Fruit fly (Drosophila melanogaster) whole organism, wandering third instar larva: ENCODE results near the gene mmd.
A peak's percentile ranks its signal among the peaks of the same experiment; 100 is the strongest.

ENCODE experiments used
- Abd-B ChIP-seq: fragments of >200 bp; optimal IDR thresholded peaks from 2 replicates; lab custom pipeline; 2017; ENCODE audit warnings: missing biosample characterization, missing genetic modification characterization
- CrebA ChIP-seq: fragments of 200-800 bp; sonication (Bioruptor generic); optimal IDR thresholded peaks from 2 replicates; lab custom pipeline; 2016; ENCODE audit warnings: missing biosample characterization, mild to moderate bottlenecking, missing genetic modification characterization, borderline replicate concordance
- GATAd ChIP-seq: sonication (Bioruptor generic); optimal IDR thresholded peaks from 2 replicates; lab custom pipeline; 2016; ENCODE audit warnings: missing biosample characterization, missing genetic modification characterization
- HLH106 ChIP-seq: fragments of 200-800 bp; optimal IDR thresholded peaks from 3 replicates; lab custom pipeline; 2019; ENCODE audit warnings: missing biosample characterization, mild to moderate bottlenecking, missing genetic modification characterization, moderate library complexity
- Hnf4 ChIP-seq: fragments of 200-800 bp; sonication (Bioruptor generic); optimal IDR thresholded peaks from 2 replicates; lab custom pipeline; 2016; ENCODE audit warnings: missing biosample characterization, mild to moderate bottlenecking, missing genetic modification characterization
- Hr78 ChIP-seq: fragments of >200 bp; optimal IDR thresholded peaks from 2 replicates; lab custom pipeline; 2017; ENCODE audit warnings: missing biosample characterization, missing genetic modification characterization
- Hr83 ChIP-seq: fragments of 200-300 bp; sonication (Bioruptor generic); optimal IDR thresholded peaks from 2 replicates; lab custom pipeline; 2016; ENCODE audit warnings: missing biosample characterization, mild to moderate bottlenecking, missing genetic modification characterization, moderate library complexity; ENCODE audit not compliant: poor library complexity, severe bottlenecking
- Jra ChIP-seq: sonication (Bioruptor generic); optimal IDR thresholded peaks from 2 replicates; lab custom pipeline; 2016; ENCODE audit warnings: missing biosample characterization, missing genetic modification characterization
- Mio ChIP-seq: sonication (Bioruptor generic); optimal IDR thresholded peaks from 2 replicates; lab custom pipeline; 2016; ENCODE audit warnings: missing biosample characterization, missing genetic modification characterization
- Myc ChIP-seq: fragments of >200 bp; optimal IDR thresholded peaks from 2 replicates; lab custom pipeline; 2017
- N ChIP-seq: fragments of >200 bp; optimal IDR thresholded peaks from 2 replicates; lab custom pipeline; 2018; ENCODE audit warnings: missing biosample characterization, missing external identifiers, missing genetic modification characterization
- OdsH ChIP-seq: fragments of 200-800 bp; sonication (Bioruptor generic); optimal IDR thresholded peaks from 2 replicates; lab custom pipeline; 2016; ENCODE audit warnings: missing biosample characterization, mild to moderate bottlenecking, missing genetic modification characterization
- Rel ChIP-seq, 2 experiments: fragments of 200-800 bp; sonication (Bioruptor generic) in 1 of 2; optimal IDR thresholded peaks; 2 replicates in 1 of 2; 3 replicates in 1 of 2; lab custom pipeline; 2016 to 2019; ENCODE audit warnings: mild to moderate bottlenecking in 2 of 2, missing biosample characterization in 2 of 2, missing genetic modification characterization in 2 of 2, moderate library complexity in 1 of 2
- Sp1 ChIP-seq: fragments of 200-800 bp; sonication (Bioruptor generic); optimal IDR thresholded peaks from 3 replicates; lab custom pipeline; 2019; ENCODE audit warnings: missing biosample characterization, mild to moderate bottlenecking, missing genetic modification characterization, moderate library complexity
- br ChIP-seq: fragments of 200-800 bp; sonication (Bioruptor generic); optimal IDR thresholded peaks from 2 replicates; lab custom pipeline; 2016; ENCODE audit warnings: missing biosample characterization, missing genetic modification characterization
- brk ChIP-seq: fragments of 200-800 bp; sonication (Bioruptor generic); optimal IDR thresholded peaks from 2 replicates; lab custom pipeline; 2016; ENCODE audit warnings: missing biosample characterization, mild to moderate bottlenecking, missing genetic modification characterization
- dmrt93B ChIP-seq: fragments of 200-800 bp; sonication (Bioruptor generic); optimal IDR thresholded peaks from 2 replicates; lab custom pipeline; 2018; ENCODE audit warnings: missing biosample characterization, mild to moderate bottlenecking, missing genetic modification characterization
- dsf ChIP-seq: sonication (Bioruptor generic); optimal IDR thresholded peaks from 2 replicates; lab custom pipeline; 2016; ENCODE audit warnings: missing biosample characterization, missing genetic modification characterization, borderline replicate concordance
- ey ChIP-seq: fragments of 200-800 bp; sonication (Bioruptor generic); optimal IDR thresholded peaks from 2 replicates; lab custom pipeline; 2016; ENCODE audit warnings: missing biosample characterization, missing genetic modification characterization
- foxo ChIP-seq, 2 experiments: fragments of 200-800 bp; sonication (Bioruptor generic); optimal IDR thresholded peaks; 2 replicates in 1 of 2; 3 replicates in 1 of 2; lab custom pipeline; 2016 to 2017; ENCODE audit warnings: missing biosample characterization in 2 of 2, missing genetic modification characterization in 2 of 2
- fru ChIP-seq: fragments of 200-800 bp; sonication (Bioruptor generic); optimal IDR thresholded peaks from 3 replicates; lab custom pipeline; 2016; ENCODE audit warnings: missing biosample characterization, mild to moderate bottlenecking, missing genetic modification characterization
- h ChIP-seq: fragments of 200-800 bp; sonication (Bioruptor generic); optimal IDR thresholded peaks from 3 replicates; lab custom pipeline; 2016; ENCODE audit warnings: missing biosample characterization, mild to moderate bottlenecking, missing genetic modification characterization
- jim ChIP-seq: fragments of 175-275, 200-325 bp; sonication (Bioruptor generic); optimal IDR thresholded peaks from 2 replicates; lab custom pipeline; 2016; ENCODE audit warnings: missing biosample characterization, mild to moderate bottlenecking, missing genetic modification characterization
- lola ChIP-seq: fragments of >200 bp; optimal IDR thresholded peaks from 2 replicates; lab custom pipeline; 2017; ENCODE audit warnings: missing biosample characterization, missing genetic modification characterization
- psq ChIP-seq: fragments of 200-800 bp; sonication (Bioruptor generic); optimal IDR thresholded peaks from 3 replicates; lab custom pipeline; 2017; ENCODE audit warnings: missing biosample characterization, mild to moderate bottlenecking, missing genetic modification characterization, moderate library complexity
- sv ChIP-seq: fragments of 200-800 bp; sonication (Bioruptor generic); optimal IDR thresholded peaks from 3 replicates; lab custom pipeline; 2016; ENCODE audit warnings: missing biosample characterization, missing genetic modification characterization
- usp ChIP-seq: fragments of >200 bp; optimal IDR thresholded peaks from 2 replicates; lab custom pipeline; 2017; ENCODE audit warnings: missing biosample characterization, missing genetic modification characterization
- woc ChIP-seq: sonication (Bioruptor generic); optimal IDR thresholded peaks from 2 replicates; lab custom pipeline; 2016; ENCODE audit warnings: missing biosample characterization, mild to moderate bottlenecking, missing genetic modification characterization

The mmd gene

DNA sequence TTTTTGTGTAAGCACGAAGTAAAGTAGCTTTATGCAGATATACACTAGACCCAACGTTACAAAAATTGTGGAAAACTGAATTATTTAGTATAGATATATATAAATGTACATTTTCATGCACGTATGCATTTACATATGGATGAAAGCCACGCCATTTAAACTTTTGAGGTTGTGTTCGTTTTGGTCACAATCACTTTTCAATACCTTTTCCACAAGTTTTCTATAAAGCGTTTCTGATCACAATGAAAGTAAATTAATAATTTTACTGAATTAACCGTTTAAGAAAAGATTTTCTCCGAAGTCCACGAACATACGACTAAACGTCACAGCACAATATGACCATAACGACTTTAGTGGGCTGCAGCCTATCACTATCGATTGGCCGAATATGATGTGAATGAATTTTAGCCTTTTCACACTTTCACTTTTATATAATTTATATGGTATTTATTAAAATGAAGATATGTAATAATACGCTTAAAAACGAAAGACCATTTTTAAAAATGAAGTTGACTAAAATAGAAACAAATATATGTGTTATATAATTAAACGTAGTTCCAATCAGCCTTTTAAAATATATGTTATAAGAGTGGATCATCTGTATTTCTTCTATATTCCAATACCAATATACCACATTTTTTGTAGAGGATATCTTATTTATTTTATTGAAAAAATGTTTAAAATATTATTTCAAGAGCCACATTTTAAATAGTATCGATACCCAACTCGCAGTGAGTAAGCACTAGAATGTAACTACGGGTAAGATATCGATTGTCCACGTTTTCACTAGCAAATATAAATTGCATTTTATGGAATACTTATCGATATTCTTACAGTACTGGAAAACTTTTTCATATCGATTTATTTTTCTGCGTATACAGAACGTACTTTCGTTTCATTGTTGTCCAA lies 18.9 kb upstream of the mmd start, which contains the start of the genes CG46312, eIF5 and exd:
TSS of gene CG46312 (minus strand) at position 357 of the 909 bp plus-strand sequence.
TSS of gene eIF5 (minus strand) at position 357 of the 909 bp plus-strand sequence.
TSS of gene exd (plus strand) at position 851 of the 909 bp plus-strand sequence.
- TF ChIP-seq foxo (GFP tag; optimal IDR thresholded peaks at IDR 0.05; lab: Kevin White, UChicago) (no peak), GATAd (GFP tag; lab: Kevin White, UChicago) (no peak), Rel (GFP tag; optimal IDR thresholded peaks at IDR 0.05; lab: Kevin White, UChicago) (no peak), Rel (tag; optimal IDR thresholded peaks at IDR 0.05; lab: Kevin White, UChicago) (peak; percentile 18), HLH106 (tag; lab: Kevin White, UChicago) (peak; percentile 2)

DNA sequence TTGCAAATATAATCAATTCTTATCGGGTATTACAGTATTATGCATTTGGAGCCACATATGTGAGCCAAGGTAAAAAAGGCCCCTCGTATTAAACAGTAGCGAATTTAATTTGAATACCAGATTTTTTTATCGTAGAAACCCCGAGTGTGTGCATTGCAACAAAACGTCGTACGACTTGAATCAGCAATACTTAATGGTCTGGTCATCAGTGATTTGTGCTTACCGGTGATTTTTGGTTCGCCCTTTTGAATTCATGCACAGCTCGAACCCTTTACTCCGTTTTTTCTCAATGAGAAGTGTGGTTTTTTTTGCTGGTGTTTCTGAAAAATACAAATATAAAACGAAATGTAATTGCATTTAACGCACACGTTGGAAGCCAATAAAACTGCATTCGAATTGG lies 16.7 kb upstream of the mmd start:
- no peak for TF ChIP-seq ey (GFP tag; lab: Kevin White, UChicago)
- TF ChIP-seq jim: no peak
- TF ChIP-seq brk (GFP tag; lab: Kevin White, UChicago): no peak

DNA sequence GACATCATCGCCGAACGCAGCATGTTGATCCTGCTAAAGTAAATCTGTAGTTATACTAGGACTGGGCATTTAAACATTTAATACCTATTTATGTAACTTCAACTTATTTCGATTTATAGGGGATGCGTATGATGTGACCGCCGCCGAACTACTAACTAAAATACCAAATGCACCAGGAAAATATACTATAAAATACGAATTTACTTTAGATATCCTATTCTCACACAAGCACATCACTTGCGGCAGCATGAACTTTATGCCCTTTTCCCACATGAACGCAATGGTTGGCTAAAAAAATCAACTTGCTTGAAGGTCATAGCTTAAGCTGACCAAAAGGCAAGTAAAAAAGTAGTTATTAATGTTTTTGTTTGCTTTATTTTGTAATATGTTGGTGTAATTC lies 13.7 kb upstream of the mmd start, which contains the start of gene ND-20:
TSS of gene ND-20 (minus strand) at position 155 of the 400 bp plus-strand sequence.
- TF ChIP-seq sv (GFP tag; lab: Kevin White, UChicago) (peak; percentile 1), Myc (lab: Kevin White, UChicago) (no peak), Hr83 (GFP tag; lab: Kevin White, UChicago) (no peak), N (GFP tag; lab: Kevin White, UChicago) (peak; percentile 98), h (GFP tag; lab: Kevin White, UChicago) (no peak), Hr78 (GFP tag; lab: Kevin White, UChicago) (peak; percentile 86), HLH106 (tag; lab: Kevin White, UChicago) (peak; percentile 4), foxo (GFP tag; optimal IDR thresholded peaks at IDR 0.05; lab: Kevin White, UChicago) (peak in 1 of 2 experiments; percentile 8), CrebA (GFP tag; lab: Kevin White, UChicago) (no peak), woc (peak; percentile 60), dsf (GFP tag; lab: Kevin White, UChicago) (no peak), Hnf4 (no peak), Rel (GFP tag; optimal IDR thresholded peaks at IDR 0.05; lab: Kevin White, UChicago) (no peak), Rel (tag; optimal IDR thresholded peaks at IDR 0.05; lab: Kevin White, UChicago) (no peak), lola (GFP tag; lab: Kevin White, UChicago) (no peak), Abd-B (GFP tag; lab: Kevin White, UChicago) (peak; percentile 17)

DNA sequence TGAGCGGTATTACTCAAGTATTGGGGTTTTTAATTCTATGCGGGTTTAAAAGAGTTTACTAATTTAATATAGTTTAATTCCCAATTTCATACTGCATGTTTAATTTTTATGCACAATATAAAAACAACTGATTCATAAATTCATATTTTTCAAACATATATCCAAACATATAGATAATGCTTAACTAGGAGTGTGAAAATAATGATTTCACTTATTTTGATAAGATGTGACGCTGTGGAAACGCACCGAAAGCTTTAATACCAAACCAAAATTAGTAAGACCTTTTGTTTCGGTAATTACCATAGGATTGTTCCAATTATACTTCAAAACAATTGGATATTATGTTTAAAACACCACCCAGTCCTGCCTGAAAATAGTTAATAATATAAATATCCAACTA lies 10.5 kb upstream of the mmd start, which contains the start of gene Slc25A46a:
TSS of gene Slc25A46a (plus strand) at position 272 of the 400 bp plus-strand sequence.
- TF ChIP-seq Hnf4: no peak
- TF ChIP-seq dmrt93B (GFP tag; lab: Kevin White, UChicago): no peak
- TF ChIP-seq HLH106 (tag; lab: Kevin White, UChicago): peak; percentile 8
- TF ChIP-seq ey (GFP tag; lab: Kevin White, UChicago): no peak
- TF ChIP-seq Rel (GFP tag; optimal IDR thresholded peaks at IDR 0.05; lab: Kevin White, UChicago): no peak
- TF ChIP-seq Rel (tag; optimal IDR thresholded peaks at IDR 0.05; lab: Kevin White, UChicago): no peak
- TF ChIP-seq Jra (GFP tag; lab: Kevin White, UChicago): no peak
- TF ChIP-seq usp: no peak
- no peak for TF ChIP-seq GATAd (GFP tag; lab: Kevin White, UChicago)
- no peak for TF ChIP-seq br
- TF ChIP-seq h (GFP tag; lab: Kevin White, UChicago): no peak
- TF ChIP-seq woc: peak; percentile 7
- TF ChIP-seq Mio: no peak
- TF ChIP-seq fru (GFP tag; lab: Kevin White, UChicago): no peak
- no peak for TF ChIP-seq Sp1 (GFP tag; lab: Kevin White, UChicago)
- TF ChIP-seq brk (GFP tag; lab: Kevin White, UChicago): no peak
- no peak for TF ChIP-seq OdsH (GFP tag; lab: Kevin White, UChicago)
- TF ChIP-seq psq (GFP tag; lab: Kevin White, UChicago): no peak

DNA sequence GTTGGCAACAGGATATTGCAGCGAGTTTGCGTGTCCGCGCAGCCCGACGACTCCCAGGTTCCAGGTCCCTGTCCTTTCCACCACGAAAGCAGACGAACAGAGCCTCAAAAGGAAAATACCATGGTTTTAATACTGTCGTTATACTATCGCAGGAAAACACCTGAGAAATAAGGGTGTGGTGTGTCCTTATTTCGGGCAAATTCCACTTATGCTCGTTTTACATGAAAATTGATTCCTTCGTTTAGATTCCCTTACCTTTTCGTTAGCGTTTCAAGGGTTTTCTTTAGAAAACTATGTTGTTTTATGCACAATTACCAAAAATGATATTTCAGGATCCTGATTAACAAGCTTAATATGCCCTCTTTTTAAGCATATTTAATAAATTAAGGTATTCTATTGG lies 9.9 kb upstream of the mmd start, which contains the start of gene Cep164:
TSS of gene Cep164 (minus strand) at position 101 of the 400 bp plus-strand sequence.
- TF ChIP-seq CrebA (GFP tag; lab: Kevin White, UChicago): no peak
